Fruit fly (Drosophila melanogaster) whole organism, embryonic: ENCODE data around the gene Pink1.

ENCODE experiments used
- Abd-B ChIP-seq: fragments of 200-800 bp; sonication (Bioruptor generic); optimal IDR thresholded peaks from 2 replicates; lab custom pipeline; 2018; ENCODE audit warnings: missing biosample characterization, mild to moderate bottlenecking, missing genetic modification characterization, moderate library complexity
- C15 ChIP-seq: fragments of 200-800 bp; sonication (Bioruptor generic); IDR thresholded peaks from 3 replicates; pipeline ENCODE4 v1.3.6; 2022; ENCODE audit warnings: missing biosample characterization, missing genetic modification characterization
- CG10431 ChIP-seq: fragments of 200-800 bp; sonication (Bioruptor generic); optimal IDR thresholded peaks from 3 replicates; lab custom pipeline; 2018; ENCODE audit warnings: missing biosample characterization, mild to moderate bottlenecking, missing genetic modification characterization
- CG10565 ChIP-seq: fragments of 200-800 bp; sonication (Bioruptor generic); optimal IDR thresholded peaks from 3 replicates; lab custom pipeline; 2016; ENCODE audit warnings: missing biosample characterization, mild to moderate bottlenecking, missing genetic modification characterization
- CG12769 ChIP-seq: fragments of 200-800 bp; sonication (Bioruptor generic); optimal IDR thresholded peaks from 2 replicates; lab custom pipeline; 2019; ENCODE audit warnings: missing biosample characterization, mild to moderate bottlenecking, missing genetic modification characterization, moderate library complexity
- CG13624 ChIP-seq: fragments of 200-800 bp; sonication (Bioruptor generic); optimal IDR thresholded peaks from 2 replicates; lab custom pipeline; 2016; ENCODE audit warnings: missing biosample characterization, missing genetic modification characterization
- CG13775 ChIP-seq: fragments of 200-800 bp; sonication (Bioruptor generic); optimal IDR thresholded peaks from 3 replicates; lab custom pipeline; 2017; ENCODE audit warnings: missing biosample characterization, mild to moderate bottlenecking, missing genetic modification characterization
- CG14441 ChIP-seq: fragments of 200-800 bp; sonication (Bioruptor generic); IDR thresholded peaks from 2 replicates; pipeline ENCODE4 v1.3.6; 2022; ENCODE audit warnings: missing biosample characterization, missing genetic modification characterization
- CG1529 ChIP-seq: fragments of 200-800 bp; sonication (Bioruptor generic); optimal IDR thresholded peaks from 3 replicates; lab custom pipeline; 2018; ENCODE audit warnings: missing biosample characterization, missing genetic modification characterization
- CG15696 ChIP-seq: fragments of 200-800 bp; sonication (Bioruptor generic); optimal IDR thresholded peaks from 2 replicates; lab custom pipeline; 2019; ENCODE audit warnings: missing biosample characterization, mild to moderate bottlenecking, missing genetic modification characterization, moderate library complexity
- CG16863 ChIP-seq: fragments of 200-800 bp; sonication (Bioruptor generic); optimal IDR thresholded peaks from 3 replicates; lab custom pipeline; 2016; ENCODE audit warnings: missing biosample characterization, missing genetic modification characterization
- CG17361 ChIP-seq: fragments of 200-800 bp; sonication (Bioruptor generic); IDR thresholded peaks from 3 replicates; pipeline ENCODE4 v1.3.6; 2022; ENCODE audit warnings: missing biosample characterization, missing genetic modification characterization
- CG2120 ChIP-seq: fragments of 200-800 bp; sonication (Bioruptor generic); optimal IDR thresholded peaks from 3 replicates; lab custom pipeline; 2016; ENCODE audit warnings: missing biosample characterization, missing genetic modification characterization
- CG30431 ChIP-seq: fragments of 200-800 bp; sonication (Bioruptor generic); optimal IDR thresholded peaks from 2 replicates; lab custom pipeline; 2017; ENCODE audit warnings: missing biosample characterization, missing genetic modification characterization
- CG31388 ChIP-seq: fragments of 200-800 bp; sonication (Bioruptor generic); optimal IDR thresholded peaks from 2 replicates; lab custom pipeline; 2016; ENCODE audit warnings: missing biosample characterization, missing genetic modification characterization
- CG4282 ChIP-seq: fragments of 200-800 bp; sonication (Bioruptor generic); optimal IDR thresholded peaks from 2 replicates; lab custom pipeline; 2016; ENCODE audit warnings: missing biosample characterization, missing genetic modification characterization
- CG4707 ChIP-seq: fragments of 200-800 bp; sonication (Bioruptor generic); optimal IDR thresholded peaks from 2 replicates; lab custom pipeline; 2018; ENCODE audit warnings: missing biosample characterization, mild to moderate bottlenecking, missing genetic modification characterization, moderate library complexity
- CG8924 ChIP-seq: fragments of 200-800 bp; optimal IDR thresholded peaks from 3 replicates; lab custom pipeline; 2019; ENCODE audit warnings: missing biosample characterization, mild to moderate bottlenecking, missing genetic modification characterization, moderate library complexity
- CTCF ChIP-seq: fragments of 200-800 bp; sonication (Bioruptor generic); optimal IDR thresholded peaks from 2 replicates; lab custom pipeline; 2017; ENCODE audit warnings: missing biosample characterization, mild to moderate bottlenecking, missing genetic modification characterization, moderate library complexity
- D19A ChIP-seq: fragments of 200-800 bp; optimal IDR thresholded peaks from 3 replicates; lab custom pipeline; 2019; ENCODE audit warnings: missing biosample characterization, mild to moderate bottlenecking, missing genetic modification characterization, moderate library complexity
- Dbx ChIP-seq: fragments of 200-800 bp; sonication (Bioruptor generic); IDR thresholded peaks from 3 replicates; pipeline ENCODE4 v1.3.6; 2022; ENCODE audit warnings: missing biosample characterization, missing genetic modification characterization
- HLH54F ChIP-seq: fragments of 200-800 bp; sonication (Bioruptor generic); optimal IDR thresholded peaks from 3 replicates; lab custom pipeline; 2016; ENCODE audit warnings: missing biosample characterization, missing genetic modification characterization
- Hmx ChIP-seq: fragments of 200-800 bp; sonication (Bioruptor generic); optimal IDR thresholded peaks from 2 replicates; lab custom pipeline; 2016; ENCODE audit warnings: missing biosample characterization, missing genetic modification characterization
- Mrtf ChIP-seq: fragments of 200-800 bp; sonication (Bioruptor generic); IDR thresholded peaks from 3 replicates; pipeline ENCODE4 v1.3.6; 2022; ENCODE audit warnings: missing biosample characterization, missing genetic modification characterization
- NC2α ChIP-seq: fragments of 200-800 bp; sonication (Bioruptor generic); optimal IDR thresholded peaks from 2 replicates; lab custom pipeline; 2016; ENCODE audit warnings: missing biosample characterization, missing genetic modification characterization
- Opbp ChIP-seq: fragments of 200-800 bp; sonication (Bioruptor generic); IDR thresholded peaks from 3 replicates; pipeline ENCODE4 v1.3.6; 2022; ENCODE audit warnings: missing biosample characterization, missing genetic modification characterization; ENCODE audit not compliant: partially characterized antibody
- Poxn ChIP-seq: fragments of 200-800 bp; sonication (Bioruptor generic); IDR thresholded peaks from 2 replicates; pipeline ENCODE4 v1.3.6; 2022; ENCODE audit warnings: missing biosample characterization, missing genetic modification characterization
- Scr ChIP-seq: fragments of 200-800 bp; sonication (Bioruptor generic); IDR thresholded peaks from 2 replicates; pipeline ENCODE4 v1.3.6; 2022; ENCODE audit warnings: missing biosample characterization, missing genetic modification characterization; ENCODE audit not compliant: partially characterized antibody
- Tbp ChIP-seq: fragments of >200 bp; optimal IDR thresholded peaks from 2 replicates; lab custom pipeline; 2018; ENCODE audit warnings: missing biosample characterization, missing genetic modification characterization
- Vsx1 ChIP-seq: fragments of 200-800 bp; sonication (Bioruptor generic); optimal IDR thresholded peaks from 2 replicates; lab custom pipeline; 2017; ENCODE audit warnings: missing biosample characterization, mild to moderate bottlenecking, missing genetic modification characterization, missing genetic modification reagents
- chinmo ChIP-seq: fragments of 200-800 bp; sonication (Bioruptor generic); IDR thresholded peaks from 4 replicates; pipeline ENCODE4 v1.3.6; 2022; ENCODE audit warnings: missing biosample characterization, missing genetic modification characterization; ENCODE audit not compliant: partially characterized antibody
- corto ChIP-seq: fragments of 200-800 bp; sonication (Bioruptor generic); optimal IDR thresholded peaks from 2 replicates; lab custom pipeline; 2016; ENCODE audit warnings: missing biosample characterization, mild to moderate bottlenecking, missing genetic modification characterization, moderate library complexity
- disco-r ChIP-seq: fragments of 200-800 bp; sonication (Bioruptor generic); optimal IDR thresholded peaks from 2 replicates; lab custom pipeline; 2016; ENCODE audit warnings: missing biosample characterization, missing genetic modification characterization
- exex ChIP-seq: fragments of 200-800 bp; sonication (Bioruptor generic); optimal IDR thresholded peaks from 4 replicates; lab custom pipeline; 2018; ENCODE audit warnings: missing biosample characterization, mild to moderate bottlenecking, missing genetic modification characterization, moderate library complexity
- fd3F ChIP-seq: fragments of 200-800 bp; sonication (Bioruptor generic); optimal IDR thresholded peaks from 2 replicates; lab custom pipeline; 2018; ENCODE audit warnings: missing biosample characterization, mild to moderate bottlenecking, missing genetic modification characterization, moderate library complexity
- grn ChIP-seq: fragments of 200-800 bp; sonication (Bioruptor generic); optimal IDR thresholded peaks from 3 replicates; lab custom pipeline; 2017; ENCODE audit warnings: missing biosample characterization, missing genetic modification characterization
- gsb-n ChIP-seq: fragments of 200-800 bp; sonication (Bioruptor generic); optimal IDR thresholded peaks from 3 replicates; lab custom pipeline; 2018; ENCODE audit warnings: missing biosample characterization, mild to moderate bottlenecking, missing genetic modification characterization
- hbn ChIP-seq: fragments of 200-800 bp; sonication (Bioruptor generic); IDR thresholded peaks from 2 replicates; pipeline ENCODE4 v1.3.6; 2022; ENCODE audit warnings: missing biosample characterization, missing genetic modification characterization; ENCODE audit not compliant: partially characterized antibody
- jigr1 ChIP-seq: fragments of 200-800 bp; sonication (Bioruptor generic); IDR thresholded peaks from 3 replicates; pipeline ENCODE4 v1.3.6; 2022; ENCODE audit warnings: missing biosample characterization, missing genetic modification characterization
- org-1 ChIP-seq: fragments of 200-800 bp; sonication (Bioruptor generic); optimal IDR thresholded peaks from 2 replicates; lab custom pipeline; 2017; ENCODE audit warnings: missing biosample characterization, missing genetic modification characterization
- otp ChIP-seq: fragments of 200-800 bp; sonication (Bioruptor generic); IDR thresholded peaks from 3 replicates; pipeline ENCODE4, ENCODE4 v1.3.6; 2022; ENCODE audit warnings: missing biosample characterization, missing genetic modification characterization
- peb ChIP-seq: fragments of 200-800 bp; sonication (Bioruptor generic); IDR thresholded peaks from 2 replicates; pipeline ENCODE4 v1.3.6; 2022; ENCODE audit warnings: missing biosample characterization, missing genetic modification characterization
- pita ChIP-seq: fragments of 200-800 bp; sonication (Bioruptor generic); optimal IDR thresholded peaks from 2 replicates; lab custom pipeline; 2017; ENCODE audit warnings: missing biosample characterization, mild to moderate bottlenecking, missing genetic modification characterization
- pnt ChIP-seq: fragments of 200-800 bp; sonication (Bioruptor generic); optimal IDR thresholded peaks from 3 replicates; lab custom pipeline; 2016; ENCODE audit warnings: missing biosample characterization, missing genetic modification characterization
- pum ChIP-seq: fragments of 200-800 bp; sonication (Bioruptor generic); optimal IDR thresholded peaks from 2 replicates; lab custom pipeline; 2016; ENCODE audit warnings: missing biosample characterization, missing genetic modification characterization
- scrt ChIP-seq: fragments of 200-800 bp; sonication (Bioruptor generic); optimal IDR thresholded peaks from 2 replicates; lab custom pipeline; 2018; ENCODE audit warnings: missing biosample characterization, mild to moderate bottlenecking, missing genetic modification characterization, moderate library complexity
- tap ChIP-seq: fragments of 200-800 bp; optimal IDR thresholded peaks from 3 replicates; lab custom pipeline; 2019; ENCODE audit warnings: missing biosample characterization, mild to moderate bottlenecking, missing genetic modification characterization, moderate library complexity
- tna ChIP-seq: fragments of 200-800 bp; sonication (Bioruptor generic); IDR thresholded peaks from 2 replicates; pipeline ENCODE4 v1.3.6; 2022; ENCODE audit warnings: missing biosample characterization, missing genetic modification characterization; ENCODE audit not compliant: partially characterized antibody
- twi ChIP-seq: fragments of 200-800 bp; optimal IDR thresholded peaks from 2 replicates; lab custom pipeline; 2019; ENCODE audit warnings: missing biosample characterization, mild to moderate bottlenecking, missing genetic modification characterization, moderate library complexity

Gene Pink1

dm6 chrX:6678635-6679501 lies 4.7 kb upstream of the Pink1 start, which contains the start of gene ND-ASHI (continued):
- TF ChIP-seq chinmo (GFP tag; lab: Robert Waterston, UW) (0 out of 4 replicates have a peak, but pooled peaks have one; percentile 4), tap (tag; lab: Kevin White, UChicago) (peak; percentile 88), peb (GFP tag; lab: Robert Waterston, UW) (peak; percentile 90), Hmx (GFP tag; lab: Kevin White, UChicago) (no peak), exex (tag; lab: Kevin White, UChicago) (peak; percentile 80), CG12769 (tag; lab: Kevin White, UChicago) (peak; percentile 99), twi (tag; lab: Kevin White, UChicago) (peak; percentile 73), disco-r (GFP tag; lab: Kevin White, UChicago) (peak; percentile 90), Abd-B (GFP tag; lab: Kevin White, UChicago) (peak; percentile 85), CG8924 (peak; percentile 93), Poxn (peak; percentile 89), CG10565 (GFP tag; lab: Kevin White, UChicago) (peak; percentile 78), Dbx (GFP tag; lab: Robert Waterston, UW) (peak; percentile 98), CG10431 (GFP tag; lab: Kevin White, UChicago) (peak; percentile 72), Mrtf (GFP tag; lab: Robert Waterston, UW) (peak; percentile 93), NC2α (GFP tag; lab: Kevin White, UChicago) (peak; percentile 77), CG16863 (GFP tag; lab: Kevin White, UChicago) (peak; percentile 85), pnt (GFP tag; lab: Kevin White, UChicago) (peak; percentile 88), jigr1 (GFP tag; lab: Robert Waterston, UW) (peak; percentile 81; the same call in 2 of the 3 replicates), CG13624 (GFP tag; lab: Kevin White, UChicago) (peak; percentile 95), CG2120 (GFP tag; lab: Kevin White, UChicago) (peak; percentile 98), CG17361 (GFP tag; lab: Robert Waterston, UW) (peak; percentile 91), CG4707 (GFP tag; lab: Kevin White, UChicago) (peak; percentile 73), grn (GFP tag; lab: Kevin White, UChicago) (peak; percentile 22), Vsx1 (peak; percentile 78), Opbp (GFP tag; lab: Robert Waterston, UW) (no peak), gsb-n (tag; lab: Kevin White, UChicago) (peak; percentile 84), corto (peak; percentile 84), CG14441 (GFP tag; lab: Robert Waterston, UW) (peak; percentile 99), CG30431 (GFP tag; lab: Kevin White, UChicago) (peak; percentile 90), D19A (tag; lab: Kevin White, UChicago) (peak; percentile 90), CG4282 (GFP tag; lab: Kevin White, UChicago) (peak; percentile 68), org-1 (GFP tag; lab: Kevin White, UChicago) (peak; percentile 93), tna (GFP tag; lab: Robert Waterston, UW) (no peak), Scr (GFP tag; lab: Robert Waterston, UW) (no peak), CG13775 (GFP tag; lab: Kevin White, UChicago) (peak; percentile 93), HLH54F (GFP tag; lab: Kevin White, UChicago) (peak; percentile 93), scrt (GFP tag; lab: Kevin White, UChicago) (peak; percentile 90), pita (GFP tag; lab: Kevin White, UChicago) (no peak), Tbp (GFP tag; lab: Kevin White, UChicago) (no peak), CG1529 (peak; percentile 87), hbn (no peak), otp (GFP tag; lab: Robert Waterston, UW) (peak; percentile 94), CG15696 (tag; lab: Kevin White, UChicago) (peak; percentile 75), CTCF (GFP tag; lab: Kevin White, UChicago) (peak; percentile 66), pum (GFP tag; lab: Kevin White, UChicago) (peak; percentile 80), CG31388 (peak; percentile 79), C15 (GFP tag; lab: Robert Waterston, UW) (peak; percentile 94), fd3F (GFP tag; lab: Kevin White, UChicago) (peak; percentile 90)
